Fruit fly (Drosophila melanogaster) whole organism, adult: Measurements from ENCODE around the gene sgll.

Experiments used
- CG11617 ChIP-seq: fragments of 200-800 bp; sonication (Bioruptor generic); optimal IDR thresholded peaks from 2 replicates; lab custom pipeline; 2017; ENCODE audit warnings: mild to moderate bottlenecking, missing biosample characterization, missing genetic modification reagents, missing genetic modification characterization
- CG12768 ChIP-seq: fragments of 200-800 bp; sonication (Bioruptor generic); optimal IDR thresholded peaks from 2 replicates; lab custom pipeline; 2017; ENCODE audit warnings: missing biosample characterization, missing genetic modification characterization, mild to moderate bottlenecking, moderate library complexity, missing genetic modification reagents
- CG14711 ChIP-seq: fragments of 200-800 bp; sonication (Bioruptor generic); optimal IDR thresholded peaks from 2 replicates; lab custom pipeline; 2018; ENCODE audit warnings: missing biosample characterization, mild to moderate bottlenecking, missing genetic modification characterization, moderate library complexity
- CG1620 ChIP-seq: fragments of 200-800 bp; sonication (Bioruptor generic); optimal IDR thresholded peaks from 2 replicates; lab custom pipeline; 2016; ENCODE audit warnings: missing biosample characterization, missing genetic modification characterization
- CG33017 ChIP-seq: fragments of 200-800 bp; sonication (Bioruptor generic); optimal IDR thresholded peaks from 2 replicates; lab custom pipeline; 2018; ENCODE audit warnings: missing biosample characterization, mild to moderate bottlenecking, missing genetic modification characterization, moderate library complexity
- CG5204 ChIP-seq: fragments of 200-800 bp; sonication (Bioruptor generic); optimal IDR thresholded peaks from 2 replicates; lab custom pipeline; 2016; ENCODE audit warnings: missing biosample characterization, missing genetic modification characterization
- CG7045 ChIP-seq: fragments of 200-800 bp; sonication (Bioruptor generic); optimal IDR thresholded peaks from 2 replicates; lab custom pipeline; 2017; ENCODE audit warnings: missing biosample characterization, mild to moderate bottlenecking, missing genetic modification characterization
- CG7101 ChIP-seq: fragments of 200-800 bp; sonication (Bioruptor generic); optimal IDR thresholded peaks from 2 replicates; lab custom pipeline; 2018; ENCODE audit warnings: missing biosample characterization, mild to moderate bottlenecking, missing genetic modification characterization, moderate library complexity
- Clk ChIP-seq: fragments of 200-800 bp; sonication (Bioruptor generic); optimal IDR thresholded peaks from 2 replicates; lab custom pipeline; 2017; ENCODE audit warnings: missing biosample characterization, missing genetic modification characterization
- Crg-1 ChIP-seq: fragments of 200-800 bp; sonication (Bioruptor generic); optimal IDR thresholded peaks from 2 replicates; lab custom pipeline; 2016; ENCODE audit warnings: missing biosample characterization, missing genetic modification characterization
- Hr96 ChIP-seq: fragments of 200-800 bp; sonication (Bioruptor generic); optimal IDR thresholded peaks from 2 replicates; lab custom pipeline; 2016; ENCODE audit warnings: missing biosample characterization, missing genetic modification characterization
- Mnt ChIP-seq: fragments of 200-800 bp; sonication (Bioruptor generic); optimal IDR thresholded peaks from 2 replicates; lab custom pipeline; 2016; ENCODE audit warnings: missing biosample characterization, mild to moderate bottlenecking, missing genetic modification characterization
- bab1 ChIP-seq: fragments of 200-800 bp; sonication (Bioruptor generic); optimal IDR thresholded peaks from 3 replicates; lab custom pipeline; 2019; ENCODE audit warnings: missing biosample characterization, mild to moderate bottlenecking, missing genetic modification characterization, moderate library complexity
- cic ChIP-seq: fragments of 200-800 bp; sonication (Bioruptor generic); optimal IDR thresholded peaks from 2 replicates; lab custom pipeline; 2017; ENCODE audit warnings: missing biosample characterization, mild to moderate bottlenecking, missing genetic modification characterization, moderate library complexity
- cnc ChIP-seq, 2 experiments: fragments of >200 bp; optimal IDR thresholded peaks; 2 replicates each; lab custom pipeline; 2017
- kay ChIP-seq: fragments of 200-800 bp; sonication (Bioruptor generic); peaks from one replicate; lab custom pipeline; 2016; ENCODE audit warnings: missing biosample characterization, missing genetic modification characterization, borderline replicate concordance
- ovo ChIP-seq: fragments of 200-800 bp; sonication (Bioruptor generic); optimal IDR thresholded peaks from 2 replicates; lab custom pipeline; 2016; ENCODE audit warnings: missing biosample characterization, missing genetic modification characterization
- pad ChIP-seq: fragments of 200-800 bp; sonication (Bioruptor generic); optimal IDR thresholded peaks from 3 replicates; lab custom pipeline; 2017; ENCODE audit warnings: missing biosample characterization, missing genetic modification characterization, mild to moderate bottlenecking, moderate library complexity, missing genetic modification reagents
- tj ChIP-seq: fragments of 200-800 bp; sonication (Bioruptor generic); optimal IDR thresholded peaks from 3 replicates; lab custom pipeline; 2017; ENCODE audit warnings: missing biosample characterization, mild to moderate bottlenecking, missing genetic modification characterization, moderate library complexity
- toe ChIP-seq: fragments of 200-800 bp; sonication (Bioruptor generic); optimal IDR thresholded peaks from 2 replicates; lab custom pipeline; 2016; ENCODE audit warnings: missing biosample characterization, missing genetic modification characterization

sgll gene

DNA sequence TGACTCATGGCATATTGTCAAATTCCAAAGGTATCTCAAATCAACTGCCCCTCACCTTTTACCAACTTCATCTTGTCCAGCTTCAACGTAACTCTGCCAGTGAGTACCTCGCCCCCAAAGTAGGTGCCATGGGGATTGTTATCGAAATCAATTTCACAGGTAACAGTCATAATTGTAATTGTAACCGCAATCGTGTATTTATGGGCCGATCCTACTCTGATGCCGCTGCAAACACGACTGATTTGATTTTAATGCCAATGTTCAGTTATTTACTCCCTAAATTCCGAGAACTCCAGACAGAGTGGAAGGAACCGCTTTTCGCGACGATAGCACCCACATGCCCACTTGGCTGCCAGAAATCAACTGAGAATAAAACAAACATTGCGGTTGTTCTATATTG, 24.5 kb upstream of the sgll start, which contains the start of gene CG18745:
TSS of gene CG18745 (minus strand) at position 336 of the 400 bp plus-strand sequence.
- peak; percentile 46 for TF ChIP-seq cic
- peak; percentile 59 for TF ChIP-seq Mnt (GFP tag; lab: Kevin White, UChicago)
- peak; percentile 51 for TF ChIP-seq kay (GFP tag; lab: Kevin White, UChicago)
- no peak for TF ChIP-seq CG12768 (GFP tag; lab: Kevin White, UChicago)

DNA sequence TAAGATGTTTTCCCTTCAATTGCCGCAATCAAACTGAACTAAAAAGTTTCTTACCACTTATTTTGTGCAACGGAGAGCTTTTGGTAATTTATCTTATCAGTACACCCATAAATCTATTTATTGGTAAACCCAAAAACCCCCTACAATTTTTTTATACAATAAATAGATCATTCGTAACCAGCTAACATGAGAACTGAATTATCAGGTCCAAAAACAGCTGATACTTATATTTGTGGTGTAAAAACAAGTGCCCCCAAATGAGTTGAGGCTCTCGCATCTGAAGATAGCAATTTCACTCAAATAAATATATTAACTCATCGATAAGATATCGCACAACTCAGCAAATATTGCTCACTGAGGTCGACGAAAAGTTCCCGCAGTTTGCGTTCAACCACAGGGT, 22.4 kb upstream of the sgll start, which contains the start of gene CG18748:
TSS of gene CG18748 (minus strand) at position 25 of the 400 bp plus-strand sequence.
- no peak for TF ChIP-seq CG1620 (GFP tag; lab: Kevin White, UChicago)
- no peak for TF ChIP-seq cnc (optimal IDR thresholded peaks at IDR 0.05; lab: Kevin White, UChicago)
- no peak for TF ChIP-seq CG12768 (GFP tag; lab: Kevin White, UChicago)
- TF ChIP-seq toe, result no peak
- peak; percentile 65 for TF ChIP-seq cic
- TF ChIP-seq Crg-1, result no peak
- no peak for TF ChIP-seq Hr96
- no peak for TF ChIP-seq CG7101 (tag; lab: Kevin White, UChicago)
- no peak for TF ChIP-seq Clk (GFP tag; lab: Kevin White, UChicago)
- peak; percentile 27 for TF ChIP-seq kay (GFP tag; lab: Kevin White, UChicago)
- TF ChIP-seq CG7045, result no peak
- no peak for TF ChIP-seq ovo (GFP tag; lab: Kevin White, UChicago)
- TF ChIP-seq pad, result no peak
- no peak for TF ChIP-seq CG14711
- TF ChIP-seq CG11617 (GFP tag; lab: Kevin White, UChicago), result peak; percentile 0
- TF ChIP-seq tj (GFP tag; lab: Kevin White, UChicago), result no peak
- TF ChIP-seq bab1 (GFP tag; lab: Kevin White, UChicago), result no peak
- TF ChIP-seq CG5204 (GFP tag; lab: Kevin White, UChicago), result peak; percentile 8
- TF ChIP-seq Mnt (GFP tag; lab: Kevin White, UChicago), result peak; percentile 5
- TF ChIP-seq CG33017, result no peak

DNA sequence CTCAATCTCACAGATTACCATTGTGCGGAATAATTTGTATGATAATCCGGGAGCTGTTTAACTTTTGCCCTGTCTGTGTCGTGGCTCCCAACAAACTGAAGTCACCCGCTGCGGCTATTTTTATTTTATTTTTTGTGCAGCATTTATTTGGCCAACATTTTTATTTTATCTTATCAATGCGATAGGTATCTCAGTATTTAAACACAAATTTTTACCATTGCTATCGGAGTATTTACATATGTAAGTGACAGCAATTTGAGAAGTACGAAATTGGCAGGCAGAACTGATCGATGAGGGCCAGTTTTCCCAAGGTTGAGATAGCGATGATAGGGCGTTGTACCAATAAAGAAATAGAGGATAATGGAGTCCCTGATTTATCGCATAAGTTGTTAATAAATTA, 20.2 kb upstream of the sgll start, which contains the start of gene CG18746:
TSS of gene CG18746 (minus strand) at position 101 of the 400 bp plus-strand sequence.
- TF ChIP-seq ovo (GFP tag; lab: Kevin White, UChicago) (no peak), CG7045 (no peak), CG14711 (no peak), CG12768 (GFP tag; lab: Kevin White, UChicago) (no peak), toe (no peak), tj (GFP tag; lab: Kevin White, UChicago) (no peak), kay (GFP tag; lab: Kevin White, UChicago) (no peak), CG1620 (GFP tag; lab: Kevin White, UChicago) (no peak), CG7101 (tag; lab: Kevin White, UChicago) (no peak), CG33017 (no peak), CG11617 (GFP tag; lab: Kevin White, UChicago) (no peak), Clk (GFP tag; lab: Kevin White, UChicago) (no peak), cnc (optimal IDR thresholded peaks at IDR 0.05; lab: Kevin White, UChicago) (no peak), cic (no peak)

DNA sequence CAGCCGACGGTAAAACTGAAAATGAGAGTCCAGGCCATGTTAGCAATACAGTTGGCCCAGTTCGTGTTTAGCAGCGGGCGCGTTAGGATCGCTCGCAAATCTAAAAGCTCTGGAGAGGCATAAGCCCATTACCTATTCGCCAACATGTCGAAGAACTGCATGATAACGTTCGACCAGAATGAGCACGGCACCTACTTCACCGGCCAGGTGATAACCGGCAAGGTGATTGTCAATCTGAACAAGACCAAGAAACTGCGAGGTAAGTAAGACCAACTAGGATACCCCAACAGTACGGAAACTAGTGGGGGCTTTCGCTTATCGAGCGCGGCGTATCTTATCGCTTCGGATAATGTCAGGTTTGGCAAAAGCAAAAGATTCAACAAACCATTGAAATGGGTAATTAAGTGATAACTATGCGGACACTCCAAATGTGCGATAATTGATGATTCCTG, 19.7 kb upstream of the sgll start, which contains the start of gene CG10086:
TSS of gene CG10086 (plus strand) at position 51 of the 452 bp plus-strand sequence.
- TF ChIP-seq CG7045 (no peak), kay (GFP tag; lab: Kevin White, UChicago) (no peak), CG7101 (tag; lab: Kevin White, UChicago) (no peak), CG12768 (GFP tag; lab: Kevin White, UChicago) (no peak), CG11617 (GFP tag; lab: Kevin White, UChicago) (no peak), ovo (GFP tag; lab: Kevin White, UChicago) (no peak), CG1620 (GFP tag; lab: Kevin White, UChicago) (no peak), toe (no peak), CG33017 (peak; percentile 16), Mnt (GFP tag; lab: Kevin White, UChicago) (peak; percentile 68), cic (peak; percentile 48), cnc (optimal IDR thresholded peaks at IDR 0.05; lab: Kevin White, UChicago) (no peak), CG5204 (GFP tag; lab: Kevin White, UChicago) (peak; percentile 13), Clk (GFP tag; lab: Kevin White, UChicago) (no peak), tj (GFP tag; lab: Kevin White, UChicago) (no peak), Hr96 (peak; percentile 21), Crg-1 (no peak), pad (peak; percentile 17), CG14711 (no peak), bab1 (GFP tag; lab: Kevin White, UChicago) (no peak)

DNA sequence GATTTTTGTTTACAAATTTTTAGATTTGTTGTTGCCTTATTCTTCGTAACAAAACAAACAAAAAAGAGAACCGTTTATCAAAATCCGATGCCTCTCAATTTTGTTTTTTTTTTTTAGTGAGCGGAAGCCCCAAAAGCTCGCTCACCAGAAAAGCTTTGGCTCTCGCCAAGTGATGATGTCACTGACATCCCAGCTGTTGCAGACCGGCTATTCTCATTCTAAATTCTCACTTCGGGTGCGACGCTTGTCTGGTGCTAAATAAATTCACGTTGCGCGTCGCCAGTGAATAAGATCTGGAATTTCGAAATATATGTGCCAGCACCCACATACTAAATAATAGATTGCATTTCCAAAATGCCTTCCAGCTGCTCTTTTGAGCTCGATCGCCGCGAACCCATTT, 16.5 kb upstream of the sgll start, which contains the start of gene CG2641:
TSS of gene CG2641 (plus strand) at position 215 of the 400 bp plus-strand sequence.
- TF ChIP-seq pad (no peak), CG7101 (tag; lab: Kevin White, UChicago) (peak; percentile 48), CG33017 (peak; percentile 85), kay (GFP tag; lab: Kevin White, UChicago) (peak; percentile 98), CG5204 (GFP tag; lab: Kevin White, UChicago) (peak; percentile 19), Crg-1 (no peak), Mnt (GFP tag; lab: Kevin White, UChicago) (peak; percentile 26), CG14711 (no peak), tj (GFP tag; lab: Kevin White, UChicago) (peak; percentile 62), ovo (GFP tag; lab: Kevin White, UChicago) (peak; percentile 36), bab1 (GFP tag; lab: Kevin White, UChicago) (peak; percentile 21), CG7045 (peak; percentile 73), CG12768 (GFP tag; lab: Kevin White, UChicago) (peak; percentile 78), CG11617 (GFP tag; lab: Kevin White, UChicago) (peak; percentile 73), Clk (GFP tag; lab: Kevin White, UChicago) (no peak), Hr96 (peak; percentile 31), toe (peak; percentile 45), cnc (optimal IDR thresholded peaks at IDR 0.05; lab: Kevin White, UChicago) (no peak), cic (peak; percentile 81), CG1620 (GFP tag; lab: Kevin White, UChicago) (no peak)

DNA sequence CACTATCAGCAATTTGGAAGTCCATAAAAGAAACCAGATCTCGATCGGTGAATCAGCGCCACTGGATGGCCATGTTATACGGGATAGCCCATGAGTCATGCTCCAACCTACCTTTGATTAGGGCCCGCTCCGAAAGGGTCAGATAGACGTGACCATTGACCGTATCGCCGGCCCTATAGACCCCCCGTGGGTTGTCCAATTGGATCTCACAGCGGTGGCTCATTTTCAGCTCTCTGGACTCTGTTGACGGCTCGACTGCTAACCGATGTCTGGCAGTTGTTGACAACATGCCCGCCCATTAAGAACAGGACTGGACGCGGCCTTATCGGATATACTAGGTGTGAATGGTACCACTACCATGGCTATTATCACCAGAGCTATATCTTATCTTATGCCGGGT, 11.8 kb upstream of the sgll start, which contains the start of gene CG18744:
TSS of gene CG18744 (minus strand) at position 247 of the 400 bp plus-strand sequence.
- TF ChIP-seq CG11617 (GFP tag; lab: Kevin White, UChicago) (no peak), CG1620 (GFP tag; lab: Kevin White, UChicago) (no peak), Clk (GFP tag; lab: Kevin White, UChicago) (no peak), Mnt (GFP tag; lab: Kevin White, UChicago) (peak; percentile 53), cic (peak; percentile 81), Hr96 (no peak), CG7101 (tag; lab: Kevin White, UChicago) (no peak), bab1 (GFP tag; lab: Kevin White, UChicago) (no peak), Crg-1 (no peak), ovo (GFP tag; lab: Kevin White, UChicago) (no peak), kay (GFP tag; lab: Kevin White, UChicago) (no peak), CG12768 (GFP tag; lab: Kevin White, UChicago) (peak; percentile 9), CG14711 (no peak), tj (GFP tag; lab: Kevin White, UChicago) (no peak), CG7045 (no peak), CG33017 (no peak), pad (no peak)
